ENCODE assay signal across 1 fruit fly cellular context in the genomic region with DNA sequence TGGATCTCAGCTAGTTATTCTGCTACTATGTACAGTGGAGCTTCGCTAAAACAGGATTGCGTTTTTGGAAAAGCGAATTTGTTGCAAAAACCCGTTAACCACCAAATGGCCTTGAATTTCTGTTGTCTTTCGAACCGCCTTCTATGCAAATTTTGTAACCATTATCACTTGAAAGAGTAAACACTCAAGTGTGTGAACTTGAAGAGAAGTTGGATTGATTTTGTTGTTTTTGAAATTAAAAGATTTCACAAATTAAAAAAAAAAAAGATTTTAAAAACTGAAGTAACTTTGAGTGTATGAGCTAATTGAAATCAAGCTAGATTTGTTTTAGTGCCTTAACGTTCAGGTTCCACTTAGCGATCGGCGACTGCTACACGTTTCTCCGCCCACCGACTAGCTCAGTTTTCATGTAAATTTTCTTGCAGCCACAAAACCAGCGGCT.
TF ChIP-seq lines count a peak whose summit lies in the region.

No protein-coding gene starts in this region.

TF ChIP-seq in whole organism, embryonic, 481 proteins besides CTCF, POLR2A, EP300 and RAD21 (continued from another document and continues in another):
- TF ChIP-seq NK7.1 (GFP tag; optimal IDR thresholded peaks at IDR 0.05; lab: Kevin White, UChicago) (peak; percentile 75), MESR4 (GFP tag; optimal IDR thresholded peaks at IDR 0.05; lab: Kevin White, UChicago) (no peak), Mrtf (GFP tag; IDR thresholded peaks at IDR 0.05; lab: Robert Waterston, UW) (peak; percentile 64; the same call in 2 of the 3 replicates), CG34376 (GFP tag; optimal IDR thresholded peaks at IDR 0.05; lab: Kevin White, UChicago) (no peak), caup (GFP tag; optimal IDR thresholded peaks at IDR 0.05; lab: Kevin White, UChicago; ENCODE audit: severe bottlenecking) (peak; percentile 71), CkIIα-i1 (GFP tag; IDR thresholded peaks at IDR 0.05; lab: Robert Waterston, UW) (no peak), dm (GFP tag; optimal IDR thresholded peaks at IDR 0.05; lab: Kevin White, UChicago) (no peak), CG1602 (GFP tag; optimal IDR thresholded peaks at IDR 0.05; lab: Kevin White, UChicago) (peak; percentile 56), CG6683 (GFP tag; optimal IDR thresholded peaks at IDR 0.05; lab: Kevin White, UChicago) (peak; percentile 18), CG7786 (GFP tag; optimal IDR thresholded peaks at IDR 0.05; lab: Kevin White, UChicago) (peak; percentile 57), CG10321 (GFP tag; IDR thresholded peaks at IDR 0.05; lab: Robert Waterston, UW) (no peak), Abd-B (GFP tag; optimal IDR thresholded peaks at IDR 0.05; lab: Kevin White, UChicago) (no peak), hth (optimal IDR thresholded peaks at IDR 0.05; lab: Kevin White, UChicago) (no peak), CG31224 (GFP tag; IDR thresholded peaks at IDR 0.05; lab: Robert Waterston, UW) (no peak), odd (GFP tag; optimal IDR thresholded peaks at IDR 0.05; lab: Kevin White, UChicago) (peak; percentile 26), sug (tag; optimal IDR thresholded peaks at IDR 0.05; lab: Kevin White, UChicago) (no peak), lmd (GFP tag; IDR thresholded peaks at IDR 0.05; lab: Robert Waterston, UW) (peak; percentile 75), Usf (GFP tag; optimal IDR thresholded peaks at IDR 0.05; lab: Kevin White, UChicago) (peak; percentile 33), Hr39 (optimal IDR thresholded peaks at IDR 0.05; lab: Kevin White, UChicago) (no peak), tin (GFP tag; optimal IDR thresholded peaks at IDR 0.05; lab: Kevin White, UChicago) (peak; percentile 33), sc (optimal IDR thresholded peaks at IDR 0.05; lab: Kevin White, UChicago) (no peak), sc (GFP tag; optimal IDR thresholded peaks at IDR 0.05; lab: Kevin White, UChicago) (peak; percentile 28), esg (GFP tag; conservative IDR thresholded peaks at IDR 0.05; lab: Robert Waterston, UW) (peak; percentile 70), CG8765 (GFP tag; IDR thresholded peaks at IDR 0.05; lab: Robert Waterston, UW) (no peak), CG13624 (GFP tag; optimal IDR thresholded peaks at IDR 0.05; lab: Kevin White, UChicago) (peak; percentile 47), Tbp (GFP tag; optimal IDR thresholded peaks at IDR 0.05; lab: Kevin White, UChicago) (no peak), hkb (optimal IDR thresholded peaks at IDR 0.05; lab: Kevin White, UChicago) (no peak), hkb (GFP tag; IDR thresholded peaks at IDR 0.05; lab: Robert Waterston, UW) (peak; percentile 75), sob (GFP tag; IDR thresholded peaks at IDR 0.05; lab: Robert Waterston, UW) (0 out of 2 replicates have a peak, but pooled peaks have one; percentile 53), lov (optimal IDR thresholded peaks at IDR 0.05; lab: Kevin White, UChicago) (no peak), lov (GFP tag; IDR thresholded peaks at IDR 0.05; lab: Robert Waterston, UW) (no peak), Atf6 (GFP tag; IDR thresholded peaks at IDR 0.05; lab: Robert Waterston, UW) (peak; percentile 68), CG1647 (GFP tag; optimal IDR thresholded peaks at IDR 0.05; lab: Kevin White, UChicago) (peak; percentile 64), HHEX (GFP tag; optimal IDR thresholded peaks at IDR 0.05; lab: Kevin White, UChicago) (peak; percentile 78), CG9817 (tag; optimal IDR thresholded peaks at IDR 0.05; lab: Kevin White, UChicago) (peak; percentile 65), CG8478 (optimal IDR thresholded peaks at IDR 0.05; lab: Kevin White, UChicago) (no peak), tup (GFP tag; optimal IDR thresholded peaks at IDR 0.05; lab: Kevin White, UChicago) (no peak), CG12219 (GFP tag; optimal IDR thresholded peaks at IDR 0.05; lab: Kevin White, UChicago) (no peak), CG31441 (GFP tag; IDR thresholded peaks at IDR 0.05; lab: Robert Waterston, UW) (peak; percentile 55), CG30403 (GFP tag; optimal IDR thresholded peaks at IDR 0.05; lab: Kevin White, UChicago) (peak; percentile 85), CG7556 (GFP tag; optimal IDR thresholded peaks at IDR 0.05; lab: Kevin White, UChicago) (peak; percentile 79), Fer2 (tag; optimal IDR thresholded peaks at IDR 0.05; lab: Kevin White, UChicago) (peak; percentile 16), Fer1 (GFP tag; optimal IDR thresholded peaks at IDR 0.05; lab: Kevin White, UChicago) (peak; percentile 61), Hsf (GFP tag; optimal IDR thresholded peaks at IDR 0.05; lab: Kevin White, UChicago) (peak; percentile 53), Dip2 (GFP tag; IDR thresholded peaks at IDR 0.05; lab: Robert Waterston, UW) (no peak), CG10209 (GFP tag; optimal IDR thresholded peaks at IDR 0.05; lab: Kevin White, UChicago) (peak; percentile 64), Ada2b (GFP tag; IDR thresholded peaks at IDR 0.05; lab: Robert Waterston, UW) (peak; percentile 59), CG42726 (GFP tag; IDR thresholded peaks at IDR 0.05; lab: Robert Waterston, UW; ENCODE audit: partially characterized antibody) (no peak), CG12155 (GFP tag; optimal IDR thresholded peaks at IDR 0.05; lab: Kevin White, UChicago) (no peak), lab (GFP tag; optimal IDR thresholded peaks at IDR 0.05; lab: Kevin White, UChicago) (peak; percentile 74), CG13296 (GFP tag; optimal IDR thresholded peaks at IDR 0.05; lab: Kevin White, UChicago) (peak; percentile 70), HLH4C (GFP tag; IDR thresholded peaks at IDR 0.05; lab: Robert Waterston, UW; ENCODE audit: partially characterized antibody) (no peak), CG1529 (GFP tag; optimal IDR thresholded peaks at IDR 0.05; lab: Kevin White, UChicago) (peak; percentile 16), CG17359 (tag; optimal IDR thresholded peaks at IDR 0.05; lab: Kevin White, UChicago) (peak; percentile 80), MTF-1 (GFP tag; optimal IDR thresholded peaks at IDR 0.05; lab: Kevin White, UChicago; ENCODE audit: borderline replicate concordance) (peak; percentile 52), CG18619 (GFP tag; optimal IDR thresholded peaks at IDR 0.05; lab: Kevin White, UChicago) (peak; percentile 67), Gug (GFP tag; IDR thresholded peaks at IDR 0.05; lab: Robert Waterston, UW) (peak; percentile 69; the same call in 2 of the 4 replicates), ATbp (GFP tag; optimal IDR thresholded peaks at IDR 0.05; lab: Kevin White, UChicago) (peak; percentile 70), CG6272 (GFP tag; IDR thresholded peaks at IDR 0.05; lab: Robert Waterston, UW) (peak; percentile 27; the same call in 1 of the 2 replicates), ham (GFP tag; IDR thresholded peaks at IDR 0.05; lab: Robert Waterston, UW) (no peak), pita (GFP tag; optimal IDR thresholded peaks at IDR 0.05; lab: Kevin White, UChicago) (no peak), sens (GFP tag; lab: Kevin White, UChicago) (peak; percentile 93), CG14667 (GFP tag; IDR thresholded peaks at IDR 0.05; lab: Robert Waterston, UW) (peak; percentile 53), gt (GFP tag; IDR thresholded peaks at IDR 0.05; lab: Robert Waterston, UW) (peak; percentile 41; the same call in 1 of the 2 replicates), ken (GFP tag; IDR thresholded peaks at IDR 0.05; lab: Robert Waterston, UW) (peak; percentile 64; the same call in 2 of the 3 replicates), CG15269 (tag; optimal IDR thresholded peaks at IDR 0.05; lab: Kevin White, UChicago) (peak; percentile 71), CG11723 (GFP tag; optimal IDR thresholded peaks at IDR 0.05; lab: Kevin White, UChicago) (peak; percentile 21), slou (GFP tag; optimal IDR thresholded peaks at IDR 0.05; lab: Kevin White, UChicago) (no peak), crc (GFP tag; optimal IDR thresholded peaks at IDR 0.05; lab: Kevin White, UChicago) (no peak), chn (GFP tag; optimal IDR thresholded peaks at IDR 0.05; lab: Kevin White, UChicago) (peak; percentile 42), ssp (GFP tag; IDR thresholded peaks at IDR 0.05; lab: Robert Waterston, UW) (peak; percentile 56), nau (GFP tag; optimal IDR thresholded peaks at IDR 0.05; lab: Kevin White, UChicago) (peak; percentile 63), wek (GFP tag; optimal IDR thresholded peaks at IDR 0.05; lab: Kevin White, UChicago) (no peak), her (GFP tag; optimal IDR thresholded peaks at IDR 0.05; lab: Kevin White, UChicago) (peak; percentile 67), CG9727 (GFP tag; optimal IDR thresholded peaks at IDR 0.05; lab: Kevin White, UChicago) (peak; percentile 67), schlank (tag; optimal IDR thresholded peaks at IDR 0.05; lab: Kevin White, UChicago) (no peak), CG1024 (GFP tag; IDR thresholded peaks at IDR 0.05; lab: Robert Waterston, UW) (no peak), CG11560 (tag; IDR thresholded peaks at IDR 0.05; lab: Robert Waterston, UW) (peak; percentile 61; the same call in 1 of the 3 replicates), abd-A (tag; optimal IDR thresholded peaks at IDR 0.05; lab: Kevin White, UChicago) (no peak), ewg (GFP tag; optimal IDR thresholded peaks at IDR 0.05; lab: Kevin White, UChicago) (peak; percentile 33), CG16813 (GFP tag; IDR thresholded peaks at IDR 0.05; lab: Robert Waterston, UW; ENCODE audit: partially characterized antibody) (no peak), CG18599 (GFP tag; optimal IDR thresholded peaks at IDR 0.05; lab: Kevin White, UChicago) (peak; percentile 65), aop (GFP tag; IDR thresholded peaks at IDR 0.05; lab: Robert Waterston, UW) (no peak), Dad (GFP tag; optimal IDR thresholded peaks at IDR 0.05; lab: Kevin White, UChicago) (peak; percentile 14), CG4820 (GFP tag; optimal IDR thresholded peaks at IDR 0.05; lab: Kevin White, UChicago) (peak; percentile 64), unc-4 (GFP tag; IDR thresholded peaks at IDR 0.05; lab: Robert Waterston, UW; ENCODE audit: partially characterized antibody) (no peak), Rfx (GFP tag; IDR thresholded peaks at IDR 0.05; lab: Robert Waterston, UW) (peak; percentile 74), ato (GFP tag; IDR thresholded peaks at IDR 0.05; lab: Robert Waterston, UW; ENCODE audit: partially characterized antibody) (no peak), oc (tag; optimal IDR thresholded peaks at IDR 0.05; lab: Kevin White, UChicago) (no peak), Ravus (GFP tag; IDR thresholded peaks at IDR 0.05; lab: Robert Waterston, UW) (peak; percentile 15), cwo (GFP tag; optimal IDR thresholded peaks at IDR 0.05; lab: Kevin White, UChicago) (peak; percentile 78), sqz (GFP tag; optimal IDR thresholded peaks at IDR 0.05; lab: Kevin White, UChicago) (peak; percentile 20), Sox100B (GFP tag; optimal IDR thresholded peaks at IDR 0.05; lab: Kevin White, UChicago) (peak; percentile 85), bowl (GFP tag; IDR thresholded peaks at IDR 0.05; lab: Robert Waterston, UW) (0 out of 2 replicates have a peak, but pooled peaks have one; percentile 35), Neu2 (GFP tag; optimal IDR thresholded peaks at IDR 0.05; lab: Kevin White, UChicago; ENCODE audit: borderline replicate concordance) (no peak), CG10366 (GFP tag; IDR thresholded peaks at IDR 0.05; lab: Robert Waterston, UW) (peak; percentile 57), phol (tag; optimal IDR thresholded peaks at IDR 0.05; lab: Kevin White, UChicago) (peak; percentile 81), ttk (GFP tag; IDR thresholded peaks at IDR 0.05; lab: Robert Waterston, UW) (peak; percentile 54), knrl (GFP tag; IDR thresholded peaks at IDR 0.05; lab: Robert Waterston, UW; ENCODE audit: partially characterized antibody) (no peak), chinmo (GFP tag; IDR thresholded peaks at IDR 0.05; lab: Robert Waterston, UW; ENCODE audit: partially characterized antibody) (no peak), gce (GFP tag; IDR thresholded peaks at IDR 0.05; lab: Robert Waterston, UW) (no peak; the same call in 2 of the 3 replicates), CG7357 (GFP tag; IDR thresholded peaks at IDR 0.05; lab: Robert Waterston, UW) (peak; percentile 62; the same call in 1 of the 3 replicates), CG14860 (GFP tag; IDR thresholded peaks at IDR 0.05; lab: Robert Waterston, UW; ENCODE audit: partially characterized antibody) (no peak), Dek (tag; optimal IDR thresholded peaks at IDR 0.05; lab: Kevin White, UChicago) (peak; percentile 53), ap (GFP tag; IDR thresholded peaks at IDR 0.05; lab: Robert Waterston, UW) (peak; percentile 38; the same call in 1 of the 2 replicates), Lim3 (GFP tag; IDR thresholded peaks at IDR 0.05; lab: Robert Waterston, UW) (no peak), CG13287 (GFP tag; IDR thresholded peaks at IDR 0.05; lab: Robert Waterston, UW; ENCODE audit: partially characterized antibody) (no peak), CG8089 (GFP tag; optimal IDR thresholded peaks at IDR 0.05; lab: Kevin White, UChicago) (no peak), Lhr (GFP tag; optimal IDR thresholded peaks at IDR 0.05; lab: Kevin White, UChicago) (no peak), dimm (GFP tag; IDR thresholded peaks at IDR 0.05; lab: Robert Waterston, UW) (no peak), CG32532 (GFP tag; IDR thresholded peaks at IDR 0.05; lab: Robert Waterston, UW) (peak; percentile 78), sens-2 (GFP tag; IDR thresholded peaks at IDR 0.05; lab: Robert Waterston, UW) (0 out of 2 replicates have a peak, but pooled peaks have one; percentile 49), B-H1 (GFP tag; IDR thresholded peaks at IDR 0.05; lab: Robert Waterston, UW) (peak; percentile 56; the same call in 2 of the 3 replicates), C15 (GFP tag; IDR thresholded peaks at IDR 0.05; lab: Robert Waterston, UW) (no peak), Eip74EF (GFP tag; optimal IDR thresholded peaks at IDR 0.05; lab: Kevin White, UChicago) (peak in 1 of 2 experiments; percentile 42), CG10959 (GFP tag; IDR thresholded peaks at IDR 0.05; lab: Robert Waterston, UW) (0 out of 2 replicates have a peak, but pooled peaks have one; percentile 27), Kr (GFP tag; optimal IDR thresholded peaks at IDR 0.05; lab: Kevin White, UChicago) (no peak), HmgD (GFP tag; optimal IDR thresholded peaks at IDR 0.05; lab: Kevin White, UChicago) (no peak), CG18262 (tag; optimal IDR thresholded peaks at IDR 0.05; lab: Kevin White, UChicago) (peak; percentile 61), CG3726 (GFP tag; IDR thresholded peaks at IDR 0.05; lab: Robert Waterston, UW) (no peak), wor (GFP tag; IDR thresholded peaks at IDR 0.05; lab: Robert Waterston, UW) (peak; percentile 61), CG9876 (GFP tag; optimal IDR thresholded peaks at IDR 0.05; lab: Kevin White, UChicago) (peak; percentile 43), CG31388 (GFP tag; optimal IDR thresholded peaks at IDR 0.05; lab: Kevin White, UChicago) (peak; percentile 24), CG3065 (GFP tag; optimal IDR thresholded peaks at IDR 0.05; lab: Kevin White, UChicago) (no peak), Adf1 (GFP tag; IDR thresholded peaks at IDR 0.05; lab: Robert Waterston, UW) (no peak)
